Fruit fly (Drosophila melanogaster) whole organism, embryonic: ENCODE results near the gene Naxe.

ENCODE experiments used
- Abd-B ChIP-seq: fragments of 200-800 bp; sonication (Bioruptor generic); optimal IDR thresholded peaks from 2 replicates; lab custom pipeline; 2018; ENCODE audit warnings: missing biosample characterization, mild to moderate bottlenecking, missing genetic modification characterization, moderate library complexity
- Awh ChIP-seq: fragments of 200-800 bp; sonication (Bioruptor generic); IDR thresholded peaks from 2 replicates; pipeline ENCODE4, ENCODE4 v1.3.6; 2022; ENCODE audit warnings: missing biosample characterization, missing genetic modification characterization
- Bgb ChIP-seq: fragments of 200-800 bp; sonication (Bioruptor generic); IDR thresholded peaks from 2 replicates; pipeline ENCODE4 v1.3.6; 2022; ENCODE audit warnings: missing biosample characterization, missing genetic modification characterization; ENCODE audit not compliant: partially characterized antibody
- CG12219 ChIP-seq: fragments of 200-800 bp; sonication (Bioruptor generic); optimal IDR thresholded peaks from 3 replicates; lab custom pipeline; 2018; ENCODE audit warnings: missing biosample characterization, mild to moderate bottlenecking, missing genetic modification characterization
- CG17328 ChIP-seq: fragments of 200-800 bp; sonication (Bioruptor generic); IDR thresholded peaks from 2 replicates; pipeline ENCODE4 v1.3.6; 2022; ENCODE audit warnings: missing biosample characterization, missing genetic modification characterization
- CG17802 ChIP-seq: fragments of 200-800 bp; sonication (Bioruptor generic); optimal IDR thresholded peaks from 2 replicates; lab custom pipeline; 2018; ENCODE audit warnings: missing biosample characterization, mild to moderate bottlenecking, missing genetic modification characterization, moderate library complexity
- CG17912 ChIP-seq: fragments of 200-800 bp; sonication (Bioruptor generic); optimal IDR thresholded peaks from 2 replicates; lab custom pipeline; 2018; ENCODE audit warnings: missing biosample characterization, mild to moderate bottlenecking, missing genetic modification characterization
- CG43689 ChIP-seq: fragments of 200-800 bp; sonication (Bioruptor generic); IDR thresholded peaks from 2 replicates; pipeline ENCODE4 v1.3.6; 2022; ENCODE audit warnings: missing biosample characterization, missing genetic modification characterization
- CG6854 ChIP-seq: fragments of 200-800 bp; sonication (Bioruptor generic); optimal IDR thresholded peaks from 3 replicates; lab custom pipeline; 2017; ENCODE audit warnings: missing biosample characterization, mild to moderate bottlenecking, missing genetic modification characterization
- CG7963 ChIP-seq: fragments of 200-800 bp; sonication (Bioruptor generic); IDR thresholded peaks from 3 replicates; pipeline ENCODE4 v1.3.6; 2022; ENCODE audit warnings: missing biosample characterization, missing genetic modification characterization; ENCODE audit not compliant: partially characterized antibody
- CG9609 ChIP-seq: fragments of 200-800 bp; sonication (Bioruptor generic); optimal IDR thresholded peaks from 3 replicates; lab custom pipeline; 2016; ENCODE audit warnings: missing biosample characterization, missing genetic modification characterization
- D19A ChIP-seq: fragments of 200-800 bp; optimal IDR thresholded peaks from 3 replicates; lab custom pipeline; 2019; ENCODE audit warnings: missing biosample characterization, mild to moderate bottlenecking, missing genetic modification characterization, moderate library complexity
- Dek ChIP-seq: fragments of 200-800 bp; sonication (Bioruptor generic); optimal IDR thresholded peaks from 3 replicates; lab custom pipeline; 2019; ENCODE audit warnings: missing biosample characterization, mild to moderate bottlenecking, missing genetic modification characterization, moderate library complexity
- Gug ChIP-seq: fragments of 200-800 bp; sonication (Bioruptor generic); IDR thresholded peaks from 4 replicates; pipeline ENCODE4 v1.3.6; 2022; ENCODE audit warnings: missing biosample characterization, missing genetic modification characterization
- HLH54F ChIP-seq: fragments of 200-800 bp; sonication (Bioruptor generic); optimal IDR thresholded peaks from 3 replicates; lab custom pipeline; 2016; ENCODE audit warnings: missing biosample characterization, missing genetic modification characterization
- HLHmδ ChIP-seq: fragments of 200-800 bp; sonication (Bioruptor generic); optimal IDR thresholded peaks from 2 replicates; lab custom pipeline; 2018; ENCODE audit warnings: missing biosample characterization, mild to moderate bottlenecking, missing genetic modification characterization, moderate library complexity
- Hr78 ChIP-seq, 2 experiments: fragments of 200-800 bp in 1 of 2; fragments of >200 bp in 1 of 2; sonication (Bioruptor generic) in 1 of 2; optimal IDR thresholded peaks; 2 replicates each; lab custom pipeline; 2017 to 2019; ENCODE audit warnings: missing biosample characterization in 2 of 2, missing genetic modification characterization in 2 of 2, mild to moderate bottlenecking in 1 of 2, moderate library complexity in 1 of 2
- Kr ChIP-seq: fragments of 200-800 bp; sonication (Bioruptor generic); optimal IDR thresholded peaks from 2 replicates; lab custom pipeline; 2017; ENCODE audit warnings: missing biosample characterization, mild to moderate bottlenecking, missing genetic modification characterization
- Lhr ChIP-seq: fragments of 200-800 bp; sonication (Bioruptor generic); optimal IDR thresholded peaks from 3 replicates; lab custom pipeline; 2017; ENCODE audit warnings: mild to moderate bottlenecking, missing biosample characterization, missing genetic modification reagents, missing genetic modification characterization
- MTF-1 ChIP-seq: fragments of 200-800 bp; sonication (Bioruptor generic); optimal IDR thresholded peaks from 2 replicates; lab custom pipeline; 2018; ENCODE audit warnings: missing biosample characterization, mild to moderate bottlenecking, missing genetic modification characterization, borderline replicate concordance
- TFAM ChIP-seq: fragments of 200-800 bp; sonication (Bioruptor generic); optimal IDR thresholded peaks from 2 replicates; lab custom pipeline; 2017; ENCODE audit warnings: missing biosample characterization, missing genetic modification characterization, inconsistent platforms
- Xrp1 ChIP-seq: fragments of 200-800 bp; sonication (Bioruptor generic); IDR thresholded peaks from 2 replicates; pipeline ENCODE4 v1.3.6; 2022; ENCODE audit warnings: missing biosample characterization, missing genetic modification characterization
- abd-A ChIP-seq: fragments of 200-800 bp; sonication (Bioruptor generic); optimal IDR thresholded peaks from 3 replicates; lab custom pipeline; 2019; ENCODE audit warnings: missing biosample characterization, mild to moderate bottlenecking, missing genetic modification characterization, moderate library complexity
- br ChIP-seq: fragments of >200 bp; optimal IDR thresholded peaks from 2 replicates; lab custom pipeline; 2017
- cg ChIP-seq: fragments of 200-800 bp; sonication (Bioruptor generic); optimal IDR thresholded peaks from 3 replicates; lab custom pipeline; 2019; ENCODE audit warnings: missing biosample characterization, mild to moderate bottlenecking, missing genetic modification characterization, moderate library complexity
- chinmo ChIP-seq: fragments of 200-800 bp; sonication (Bioruptor generic); IDR thresholded peaks from 4 replicates; pipeline ENCODE4 v1.3.6; 2022; ENCODE audit warnings: missing biosample characterization, missing genetic modification characterization; ENCODE audit not compliant: partially characterized antibody
- fd102C ChIP-seq: fragments of 200-800 bp; sonication (Bioruptor generic); optimal IDR thresholded peaks from 2 replicates; lab custom pipeline; 2018; ENCODE audit warnings: missing biosample characterization, mild to moderate bottlenecking, missing genetic modification characterization, moderate library complexity
- fru ChIP-seq: fragments of >200 bp; optimal IDR thresholded peaks from 2 replicates; lab custom pipeline; 2017
- h ChIP-seq: fragments of >200 bp; optimal IDR thresholded peaks from 2 replicates; lab custom pipeline; 2017
- ham ChIP-seq: fragments of 200-800 bp; sonication (Bioruptor generic); IDR thresholded peaks from 2 replicates; pipeline ENCODE4 v1.3.6; 2022; ENCODE audit warnings: missing biosample characterization, missing genetic modification characterization
- ind ChIP-seq: fragments of 200-800 bp; sonication (Bioruptor generic); optimal IDR thresholded peaks from 3 replicates; lab custom pipeline; 2016; ENCODE audit warnings: missing biosample characterization, missing genetic modification characterization
- kni ChIP-seq: fragments of 200-800 bp; sonication (Bioruptor generic); optimal IDR thresholded peaks from 3 replicates; lab custom pipeline; 2017; ENCODE audit warnings: mild to moderate bottlenecking, missing biosample characterization, missing genetic modification reagents, missing genetic modification characterization
- mam ChIP-seq: fragments of 200-800 bp; sonication (Bioruptor generic); optimal IDR thresholded peaks from 3 replicates; lab custom pipeline; 2016; ENCODE audit warnings: missing biosample characterization, missing genetic modification characterization
- oc ChIP-seq: fragments of 200-800 bp; sonication (Bioruptor generic); optimal IDR thresholded peaks from 2 replicates; lab custom pipeline; 2018; ENCODE audit warnings: missing biosample characterization, mild to moderate bottlenecking, missing genetic modification characterization, moderate library complexity
- pros ChIP-seq: fragments of 200-800 bp; sonication (Bioruptor generic); optimal IDR thresholded peaks from 3 replicates; lab custom pipeline; 2019; ENCODE audit warnings: missing biosample characterization, mild to moderate bottlenecking, missing genetic modification characterization, moderate library complexity
- salm ChIP-seq: fragments of 200-800 bp; sonication (Bioruptor generic); optimal IDR thresholded peaks from 2 replicates; lab custom pipeline; 2018; ENCODE audit warnings: missing biosample characterization, mild to moderate bottlenecking, missing genetic modification characterization
- seq ChIP-seq: fragments of 200-800 bp; sonication (Bioruptor generic); IDR thresholded peaks from 2 replicates; pipeline ENCODE4 v1.3.6; 2022; ENCODE audit warnings: missing biosample characterization, missing genetic modification characterization
- slbo ChIP-seq: fragments of 200-800 bp; sonication (Bioruptor generic); IDR thresholded peaks from 2 replicates; pipeline ENCODE4 v1.3.6; 2022; ENCODE audit warnings: missing biosample characterization, missing genetic modification characterization
- sqz ChIP-seq: fragments of 200-800 bp; sonication (Bioruptor generic); optimal IDR thresholded peaks from 3 replicates; lab custom pipeline; 2018; ENCODE audit warnings: missing biosample characterization, mild to moderate bottlenecking, missing genetic modification characterization
- tll ChIP-seq, 2 experiments: fragments of 200-800 bp in 1 of 2; fragments of >200 bp in 1 of 2; sonication (Bioruptor generic) in 1 of 2; optimal IDR thresholded peaks; 2 replicates each; lab custom pipeline; 2017 to 2019; ENCODE audit warnings: missing biosample characterization in 2 of 2, missing genetic modification characterization in 2 of 2, mild to moderate bottlenecking in 1 of 2, moderate library complexity in 1 of 2
- unpg ChIP-seq: fragments of 200-800 bp; sonication (Bioruptor generic); optimal IDR thresholded peaks from 3 replicates; lab custom pipeline; 2018; ENCODE audit warnings: missing biosample characterization, mild to moderate bottlenecking, missing genetic modification characterization, moderate library complexity

The Naxe gene

dm6 chrX:10110898-10111297 is 24.9 kb upstream of the Naxe start (continued):
- no peak for TF ChIP-seq D19A (tag; lab: Kevin White, UChicago)
- no peak for TF ChIP-seq ham
- no peak for TF ChIP-seq CG17328 (GFP tag; lab: Robert Waterston, UW)
- no peak for TF ChIP-seq slbo (GFP tag; lab: Robert Waterston, UW)
- no peak for TF ChIP-seq CG7963
- no peak for TF ChIP-seq Bgb (GFP tag; lab: Robert Waterston, UW)
- TF ChIP-seq tll (GFP tag; optimal IDR thresholded peaks at IDR 0.05; lab: Kevin White, UChicago) = peak in 1 of 2 experiments; percentile 2
- TF ChIP-seq mam = no peak
- TF ChIP-seq br (lab: Kevin White, UChicago) = no peak
- no peak for TF ChIP-seq fd102C (GFP tag; lab: Kevin White, UChicago)
- TF ChIP-seq CG6854 (GFP tag; lab: Kevin White, UChicago) = no peak
- TF ChIP-seq, all 482 proteins: peak for 20

- TF ChIP-seq seq (GFP tag; lab: Robert Waterston, UW) (no peak), CG43689 (GFP tag; lab: Robert Waterston, UW) (no peak), cg (GFP tag; lab: Kevin White, UChicago) (peak; percentile 3), Lhr (GFP tag; lab: Kevin White, UChicago) (no peak), CG12219 (GFP tag; lab: Kevin White, UChicago) (no peak), Hr78 (GFP tag; optimal IDR thresholded peaks at IDR 0.05; lab: Kevin White, UChicago) (peak in 1 of 2 experiments; percentile 63), Dek (tag; lab: Kevin White, UChicago) (no peak), MTF-1 (GFP tag; lab: Kevin White, UChicago) (no peak), salm (tag; lab: Kevin White, UChicago) (peak; percentile 25), Abd-B (GFP tag; lab: Kevin White, UChicago) (no peak), Awh (GFP tag; lab: Robert Waterston, UW) (peak; percentile 66), Kr (no peak), sqz (GFP tag; lab: Kevin White, UChicago) (peak; percentile 57), kni (peak; percentile 4), abd-A (tag; lab: Kevin White, UChicago) (peak; percentile 40), fru (lab: Kevin White, UChicago) (no peak), unpg (GFP tag; lab: Kevin White, UChicago) (no peak), pros (peak; percentile 27), CG17802 (tag; lab: Kevin White, UChicago) (no peak), HLHmδ (GFP tag; lab: Kevin White, UChicago) (no peak), chinmo (GFP tag; lab: Robert Waterston, UW) (no peak), Xrp1 (GFP tag; lab: Robert Waterston, UW) (no peak), oc (tag; lab: Kevin White, UChicago) (peak; percentile 5), Gug (no peak), CG9609 (GFP tag; lab: Kevin White, UChicago) (no peak), h (lab: Kevin White, UChicago) (no peak), mam (no peak), ind (GFP tag; lab: Kevin White, UChicago) (no peak), TFAM (GFP tag; lab: Kevin White, UChicago) (no peak), CG17912 (GFP tag; lab: Kevin White, UChicago) (no peak), HLH54F (GFP tag; lab: Kevin White, UChicago) (no peak)
Measured at dm6 chrX:10108286-10108685, 22.3 kb upstream of the Naxe start.
